Worm (Caenorhabditis elegans) whole organism, midembryonic: ENCODE results near the gene oac-49.

ENCODE experiments used
- ref-1 ChIP-seq: fragments of 200-800 bp; sonication (Bioruptor generic); conservative IDR thresholded peaks from 2 replicates; pipeline ENCODE4 v1.3.6; 2022; ENCODE audit warnings: missing genetic modification reagents, missing genetic modification characterization, missing compliant biosample characterization
- ztf-23 ChIP-seq: fragments of 200-800 bp; sonication (Bioruptor generic); IDR thresholded peaks from 2 replicates; pipeline ENCODE4 v1.3.6; 2022; ENCODE audit warnings: missing genetic modification reagents, missing genetic modification characterization, missing compliant biosample characterization

DNA sequence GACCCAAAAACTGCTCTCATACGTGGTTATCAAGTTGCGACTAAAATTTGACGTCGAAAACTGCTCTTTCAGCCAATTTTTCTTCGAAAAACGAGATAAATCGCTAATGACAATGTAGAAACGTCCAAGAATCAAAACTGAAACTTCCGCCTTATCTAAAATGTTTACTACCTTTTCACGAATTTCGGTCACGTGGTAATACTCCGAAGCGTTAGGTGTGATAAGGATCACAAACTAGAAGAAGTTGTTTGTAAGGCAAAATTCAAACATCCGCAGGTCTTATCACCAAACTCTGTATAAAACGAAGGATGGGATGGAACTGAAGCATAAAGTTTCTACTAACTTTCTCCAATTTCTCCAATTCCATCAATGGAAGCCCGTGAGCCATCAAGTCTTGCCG, 12.6 kb downstream of the oac-49 start, which contains the start of gene sqst-3:
- no peak for TF ChIP-seq ref-1 (GFP tag; lab: Robert Waterston, UW)
- TF ChIP-seq ztf-23 (GFP tag; lab: Robert Waterston, UW) = no peak
